Worm (Caenorhabditis elegans) whole organism, L4 larva: ENCODE results near the gene cdh-9.
A peak's percentile ranks its signal among the peaks of the same experiment; 100 is the strongest.

ENCODE experiments used
- F10B5.3 ChIP-seq: sonication (generic microtip); optimal IDR thresholded peaks from 2 replicates; lab custom pipeline; 2016; ENCODE audit warnings: mild to moderate bottlenecking, missing genetic modification characterization, missing compliant biosample characterization
- F37D6.2 ChIP-seq: sonication (generic microtip); optimal IDR thresholded peaks from 2 replicates; lab custom pipeline; 2016; ENCODE audit warnings: mild to moderate bottlenecking, missing genetic modification characterization, missing compliant biosample characterization
- R02D3.7 ChIP-seq: fragments of 150-350 bp; sonication (generic microtip); optimal IDR thresholded peaks from 3 replicates; lab custom pipeline; 2014; ENCODE audit warnings: missing biosample characterization, missing genetic modification characterization
- T20F7.1 ChIP-seq: fragments of 200-800 bp; sonication (Bioruptor generic); optimal IDR thresholded peaks from 2 replicates; lab custom pipeline; 2018; ENCODE audit warnings: mild to moderate bottlenecking, missing genetic modification characterization, missing compliant biosample characterization
- Y105C5A.15 ChIP-seq: fragments of 200-800 bp; sonication (Bioruptor generic); IDR thresholded peaks from 2 replicates; pipeline ENCODE4 v1.3.6; 2022; ENCODE audit warnings: missing genetic modification characterization, missing compliant biosample characterization
- Y48G9A.11 ChIP-seq: fragments of 200-800 bp; sonication (Bioruptor generic); IDR thresholded peaks from 2 replicates; pipeline ENCODE4 v1.3.6; 2022; ENCODE audit warnings: missing genetic modification reagents, missing genetic modification characterization, missing compliant biosample characterization
- Y75B8A.6 ChIP-seq: fragments of 200-800 bp; sonication (Bioruptor generic); IDR thresholded peaks from 2 replicates; pipeline ENCODE4 v1.3.6; 2022; ENCODE audit warnings: missing genetic modification reagents, missing genetic modification characterization, missing compliant biosample characterization
- aha-1 ChIP-seq: fragments of 150-350 bp; peaks from one replicate; lab custom pipeline; 2014; ENCODE audit warnings: missing biosample characterization, missing genetic modification characterization
- ceh-44 ChIP-seq: fragments of 200-800 bp; sonication (Bioruptor generic); IDR thresholded peaks from 2 replicates; pipeline ENCODE4 v1.3.6; 2022; ENCODE audit warnings: missing genetic modification reagents, missing genetic modification characterization, missing compliant biosample characterization
- ceh-82 ChIP-seq: sonication (generic microtip); optimal IDR thresholded peaks from 2 replicates; lab custom pipeline; 2017; ENCODE audit warnings: missing biosample characterization, missing genetic modification characterization
- ces-1 ChIP-seq: fragments of 150-350 bp; sonication (generic microtip); optimal IDR thresholded peaks from 4 replicates; lab custom pipeline; 2014; ENCODE audit warnings: missing biosample characterization, missing genetic modification reagents, missing genetic modification characterization
- ctbp-1 ChIP-seq: fragments of 200-800 bp; sonication (Bioruptor generic); IDR thresholded peaks from 2 replicates; pipeline ENCODE4 v1.3.6; 2022; ENCODE audit warnings: missing genetic modification reagents, missing genetic modification characterization, missing compliant biosample characterization
- daf-12 ChIP-seq: fragments of 150-350 bp; optimal IDR thresholded peaks from 2 replicates; lab custom pipeline; 2014; ENCODE audit warnings: missing biosample characterization, missing genetic modification reagents, missing genetic modification characterization
- daf-16 ChIP-seq, 3 experiments: sonication (generic microtip); optimal IDR thresholded peaks; 2 replicates each; lab custom pipeline; 2016 to 2017; ENCODE audit warnings: missing genetic modification characterization in 3 of 3, missing genetic modification reagents in 3 of 3, mild to moderate bottlenecking in 2 of 3, missing compliant biosample characterization in 2 of 3, missing biosample characterization in 1 of 3, moderate library complexity in 1 of 3
- daf-19 ChIP-seq: fragments of 200-800 bp; sonication (Bioruptor generic); conservative IDR thresholded peaks from 2 replicates; pipeline ENCODE4 v1.3.6; 2022; ENCODE audit warnings: missing genetic modification characterization, missing compliant biosample characterization
- dmd-6 ChIP-seq: fragments of 200-800 bp; sonication (Bioruptor generic); IDR thresholded peaks from 2 replicates; pipeline ENCODE4 v1.3.6; 2022; ENCODE audit warnings: missing genetic modification reagents, missing genetic modification characterization, missing compliant biosample characterization
- dve-1 ChIP-seq: sonication (generic microtip); optimal IDR thresholded peaks from 2 replicates; lab custom pipeline; 2017; ENCODE audit warnings: antibody characterized with exemption, mild to moderate bottlenecking, missing genetic modification characterization, missing compliant biosample characterization; ENCODE audit not compliant: insufficient read depth
- egl-27 ChIP-seq: sonication (generic microtip); optimal IDR thresholded peaks from 3 replicates; lab custom pipeline; 2017; ENCODE audit warnings: missing biosample characterization, missing genetic modification reagents, missing genetic modification characterization
- hif-1 ChIP-seq, 2 experiments: sonication (generic microtip); optimal IDR thresholded peaks; 2 replicates each; lab custom pipeline; 2016 to 2017; ENCODE audit warnings: missing compliant biosample characterization in 2 of 2, missing genetic modification characterization in 2 of 2, missing genetic modification reagents in 2 of 2, missing genotype in 2 of 2, mild to moderate bottlenecking in 1 of 2
- hlh-11 ChIP-seq: fragments of 200-800 bp; sonication (Bioruptor generic); optimal IDR thresholded peaks from 2 replicates; lab custom pipeline; 2018; ENCODE audit warnings: mild to moderate bottlenecking, missing genetic modification characterization, missing compliant biosample characterization
- hlh-30 ChIP-seq: sonication (generic microtip); optimal IDR thresholded peaks from 2 replicates; lab custom pipeline; 2017; ENCODE audit warnings: antibody characterized with exemption, mild to moderate bottlenecking, missing genetic modification characterization, missing compliant biosample characterization; ENCODE audit not compliant: insufficient read depth
- hmg-1.1 ChIP-seq: fragments of 200-800 bp; sonication (Bioruptor generic); IDR thresholded peaks from 2 replicates; pipeline ENCODE4 v1.3.6; 2022; ENCODE audit warnings: missing genetic modification reagents, missing genetic modification characterization, missing compliant biosample characterization
- lin-15B ChIP-seq: fragments of 150-350 bp; sonication (generic microtip); optimal IDR thresholded peaks from 3 replicates; lab custom pipeline; 2014; ENCODE audit warnings: missing biosample characterization, missing genetic modification characterization
- lin-38 ChIP-seq: fragments of 200-800 bp; sonication (Bioruptor generic); IDR thresholded peaks from 2 replicates; pipeline ENCODE4 v1.3.6; 2022; ENCODE audit warnings: missing genetic modification reagents, missing genetic modification characterization, missing compliant biosample characterization
- lin-39 ChIP-seq: fragments of 150-350 bp; optimal IDR thresholded peaks from 2 replicates; lab custom pipeline; 2014; ENCODE audit warnings: missing biosample characterization, missing genetic modification reagents, missing genetic modification characterization
- mep-1 ChIP-seq: fragments of 150-350 bp; sonication (generic microtip); optimal IDR thresholded peaks from 3 replicates; lab custom pipeline; 2014; ENCODE audit warnings: missing biosample characterization, missing genetic modification characterization
- mxl-2 ChIP-seq: fragments of 200-800 bp; sonication (Bioruptor generic); conservative IDR thresholded peaks from 2 replicates; pipeline ENCODE4 v1.3.6; 2022; ENCODE audit warnings: missing genetic modification reagents, missing genetic modification characterization, missing compliant biosample characterization
- mxl-3 ChIP-seq: fragments of 200-800 bp; sonication (Bioruptor generic); optimal IDR thresholded peaks from 2 replicates; lab custom pipeline; 2018; ENCODE audit warnings: mild to moderate bottlenecking, missing genetic modification characterization, missing compliant biosample characterization
- nhr-10 ChIP-seq: fragments of 150-350 bp; optimal IDR thresholded peaks from 2 replicates; lab custom pipeline; 2014; ENCODE audit warnings: missing biosample characterization, missing genetic modification characterization
- nhr-11 ChIP-seq: fragments of 150-350 bp; optimal IDR thresholded peaks from 2 replicates; lab custom pipeline; 2014; ENCODE audit warnings: missing biosample characterization, missing genetic modification characterization
- nhr-25 ChIP-seq: sonication (generic microtip); optimal IDR thresholded peaks from 2 replicates; lab custom pipeline; 2017; ENCODE audit warnings: missing genetic modification characterization, mild to moderate bottlenecking, missing compliant biosample characterization, antibody characterized with exemption, moderate library complexity, borderline replicate concordance; ENCODE audit not compliant: insufficient read depth
- nhr-41 ChIP-seq: fragments of 200-800 bp; sonication (Bioruptor generic); IDR thresholded peaks from 2 replicates; pipeline ENCODE4 v1.3.6; 2022; ENCODE audit warnings: missing genetic modification reagents, missing genetic modification characterization, missing compliant biosample characterization
- nhr-76 ChIP-seq: fragments of 150-350 bp; optimal IDR thresholded peaks from 2 replicates; lab custom pipeline; 2014; ENCODE audit warnings: missing biosample characterization, missing genetic modification characterization
- nhr-77 ChIP-seq: fragments of 150-350 bp; optimal IDR thresholded peaks from 2 replicates; lab custom pipeline; 2014; ENCODE audit warnings: missing biosample characterization, missing genetic modification characterization
- pha-4 ChIP-seq, 2 experiments: fragments of 150-350 bp in 1 of 2; fragments of 200-800 bp in 1 of 2; sonication (Bioruptor generic) in 1 of 2; IDR thresholded peaks in 1 of 2; optimal IDR thresholded peaks in 1 of 2; 2 replicates each; pipeline versions ENCODE4 v1.3.6 to Lab custom; 2014 to 2022; ENCODE audit warnings: missing genetic modification characterization in 2 of 2, missing genetic modification reagents in 2 of 2, missing biosample characterization in 1 of 2, missing compliant biosample characterization in 1 of 2
- pqm-1 ChIP-seq: sonication (generic microtip); optimal IDR thresholded peaks from 2 replicates; lab custom pipeline; 2017; ENCODE audit warnings: missing biosample characterization, missing genetic modification characterization
- rbr-2 ChIP-seq: sonication (generic microtip); optimal IDR thresholded peaks from 2 replicates; lab custom pipeline; 2016; ENCODE audit warnings: missing genotype, missing genetic modification characterization, missing compliant biosample characterization
- sdz-12 ChIP-seq: fragments of 200-800 bp; sonication (Bioruptor generic); optimal IDR thresholded peaks from 2 replicates; lab custom pipeline; 2018; ENCODE audit warnings: mild to moderate bottlenecking, missing genetic modification characterization, missing compliant biosample characterization
- snpc-1.2 ChIP-seq: fragments of 200-800 bp; sonication (Bioruptor generic); IDR thresholded peaks from 2 replicates; pipeline ENCODE4 v1.3.6; 2022; ENCODE audit warnings: missing genetic modification reagents, missing genetic modification characterization, missing compliant biosample characterization
- unc-62 ChIP-seq, 3 experiments: fragments of 150-350 bp in 1 of 3; sonication (generic microtip); optimal IDR thresholded peaks in 2 of 3; peaks in 1 of 3; 1 replicate in 1 of 3; 2 replicates in 2 of 3; lab custom pipeline; 2014 to 2017; ENCODE audit warnings: missing biosample characterization in 3 of 3, missing genetic modification characterization in 3 of 3, missing genetic modification reagents in 3 of 3, missing genotype in 1 of 3
- zag-1 ChIP-seq: fragments of 150-350 bp; optimal IDR thresholded peaks from 2 replicates; lab custom pipeline; 2014; ENCODE audit warnings: missing biosample characterization, missing genetic modification characterization
- zfp-2 ChIP-seq: sonication (generic microtip); optimal IDR thresholded peaks from 2 replicates; lab custom pipeline; 2016; ENCODE audit warnings: mild to moderate bottlenecking, missing genetic modification characterization, missing compliant biosample characterization
- zip-2 ChIP-seq: fragments of 150-350 bp; optimal IDR thresholded peaks from 2 replicates; lab custom pipeline; 2014; ENCODE audit warnings: missing biosample characterization, missing genetic modification characterization

cdh-9 gene

ce11 chrX:16631847-16632246, 36.8 kb downstream of the cdh-9 start:
- TF ChIP-seq zfp-2 (no peak), Y75B8A.6 (GFP tag; lab: Robert Waterston, UW) (no peak), snpc-1.2 (no peak), hlh-11 (tag; lab: Kevin White, UChicago) (no peak), daf-12 (tag; lab: Kevin White, UChicago) (no peak), R02D3.7 (no peak), nhr-77 (tag; lab: Kevin White, UChicago) (no peak), hmg-1.1 (no peak), nhr-10 (no peak), zag-1 (tag; lab: Kevin White, UChicago) (no peak), ctbp-1 (no peak)

- TF ChIP-seq Y48G9A.11 = no peak
- TF ChIP-seq aha-1 = peak; percentile 36
These were observed 38.0 kb downstream of the cdh-9 start, which contains the start of gene C06G1.1 for ce11 chrX:16633052-16633451. Gene C06G1.1, plus strand, starts transcription at chrX:16633352.

ce11 chrX:16634103-16634502, 39.1 kb downstream of the cdh-9 start:
- TF ChIP-seq dve-1 (tag; lab: Kevin White, UChicago) = peak; percentile 30
- TF ChIP-seq Y105C5A.15 (GFP tag; lab: Robert Waterston, UW) = no peak
- TF ChIP-seq hmg-1.1 = no peak
- TF ChIP-seq hlh-11 (tag; lab: Kevin White, UChicago) = peak; percentile 11
- no peak for TF ChIP-seq R02D3.7
- TF ChIP-seq pqm-1 (tag; lab: Kevin White, UChicago) = peak; percentile 8
- TF ChIP-seq dmd-6 (GFP tag; lab: Robert Waterston, UW) = peak; percentile 53; the same call in 1 of the 2 replicates
- TF ChIP-seq sdz-12 (GFP tag; lab: Kevin White, UChicago) = no peak
- TF ChIP-seq, all 104 proteins: peak for 4

- TF ChIP-seq nhr-76 (tag; lab: Kevin White, UChicago) = no peak
- TF ChIP-seq ceh-82 (tag; lab: Kevin White, UChicago) = no peak
- TF ChIP-seq nhr-11 = peak; percentile 79
- TF ChIP-seq F10B5.3 (tag; lab: Kevin White, UChicago) = peak; percentile 35
- no peak; the same call in 1 of the 2 replicates for TF ChIP-seq daf-19 (GFP tag; lab: Robert Waterston, UW)
- no peak for TF ChIP-seq ces-1 (GFP tag; lab: Kevin White, UChicago)
- TF ChIP-seq mxl-2 (GFP tag; lab: Robert Waterston, UW) = peak; percentile 67
- peak; percentile 84 for TF ChIP-seq rbr-2 (tag; lab: Kevin White, UChicago)
- peak; percentile 67 for TF ChIP-seq mxl-3 (GFP tag; lab: Kevin White, UChicago)
- peak; percentile 65 for TF ChIP-seq T20F7.1 (GFP tag; lab: Kevin White, UChicago)
- peak; percentile 79 for TF ChIP-seq hlh-30 (tag; lab: Kevin White, UChicago)
- TF ChIP-seq lin-38 = peak; percentile 81
- no peak for TF ChIP-seq egl-27
- no peak for TF ChIP-seq lin-39 (tag; lab: Kevin White, UChicago)
- TF ChIP-seq zip-2 = peak; percentile 16
- TF ChIP-seq ceh-44 (GFP tag; lab: Robert Waterston, UW) = peak; percentile 85
- no peak for TF ChIP-seq lin-15B
- TF ChIP-seq hif-1 (tag; optimal IDR thresholded peaks at IDR 0.05; lab: Kevin White, UChicago) = peak in 1 of 2 experiments; percentile 75
- no peak for TF ChIP-seq nhr-25
- peak; percentile 81 for TF ChIP-seq snpc-1.2
- TF ChIP-seq dve-1 (tag; lab: Kevin White, UChicago) = peak; percentile 78
- TF ChIP-seq hmg-1.1 = peak; percentile 97
- peak; percentile 92 for TF ChIP-seq pha-4 (GFP tag; IDR thresholded peaks at IDR 0.05; lab: Robert Waterston, UW)
- TF ChIP-seq pha-4 (tag; optimal IDR thresholded peaks at IDR 0.05; lab: Kevin White, UChicago) = no peak
- TF ChIP-seq nhr-41 (GFP tag; lab: Robert Waterston, UW) = peak; percentile 75; the same call in 1 of the 2 replicates
- TF ChIP-seq F37D6.2 (tag; lab: Kevin White, UChicago) = peak; percentile 74
- peak; percentile 63 to 83 for TF ChIP-seq daf-16 (GFP tag; optimal IDR thresholded peaks at IDR 0.05; lab: Kevin White, UChicago)
- TF ChIP-seq daf-16 (tag; optimal IDR thresholded peaks at IDR 0.05; lab: Kevin White, UChicago) = peak; percentile 80
- TF ChIP-seq unc-62 (GFP tag; optimal IDR thresholded peaks at IDR 0.05 in 1 of 2; lab: Kevin White, UChicago) = peak in 1 of 2 experiments; percentile 21
- no peak for TF ChIP-seq unc-62 (tag; optimal IDR thresholded peaks at IDR 0.05; lab: Kevin White, UChicago)
- no peak for TF ChIP-seq daf-12 (tag; lab: Kevin White, UChicago)
- TF ChIP-seq mep-1 = peak; percentile 91
These were observed 39.7 kb downstream of the cdh-9 start for ce11 chrX:16634708-16635107.
